Worm (Caenorhabditis elegans): ENCODE measurements around the gene F44D12.8.

F44D12.8 gene

DNA sequence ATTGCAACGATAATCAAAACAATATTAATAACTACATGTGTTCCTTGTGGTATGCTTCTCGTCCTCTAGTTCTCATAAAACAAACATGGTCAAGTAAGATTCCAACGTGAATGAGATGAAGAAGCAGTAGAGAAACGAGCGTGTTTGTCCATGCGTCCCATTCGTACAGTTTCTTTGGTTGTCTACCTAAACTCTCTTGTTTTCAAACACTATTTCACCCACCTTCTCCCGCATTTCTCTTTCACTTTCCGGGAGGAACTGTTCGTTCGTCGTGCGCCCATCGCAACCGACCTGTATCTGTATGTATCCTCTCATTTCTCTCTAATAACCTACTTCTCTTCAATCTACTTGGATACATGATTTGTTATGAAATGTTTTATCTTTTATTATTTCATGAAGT, 15.3 kb upstream of the F44D12.8 start:
- TF ChIP-seq lin-14 (GFP tag; optimal IDR thresholded peaks at IDR 0.05), result peak; percentile 78
- TF ChIP-seq nhr-12 (tag; optimal IDR thresholded peaks at IDR 0.05), result no peak
- no peak for TF ChIP-seq nhr-90 (tag; optimal IDR thresholded peaks at IDR 0.05; ENCODE audit: poor library complexity)
- TF ChIP-seq efl-1 (optimal IDR thresholded peaks at IDR 0.05), result peak in 1 of 2 experiments; percentile 4
- peak in 1 of 2 experiments; percentile 56 for TF ChIP-seq efl-1 (GFP tag; optimal IDR thresholded peaks at IDR 0.05 in 1 of 2)
- peak in 1 of 2 experiments; percentile 34 for TF ChIP-seq mdl-1 (tag; optimal IDR thresholded peaks at IDR 0.05)
- TF ChIP-seq snu-23 (GFP tag; optimal IDR thresholded peaks at IDR 0.05), result peak; percentile 33
- peak in 1 of 2 experiments; percentile 51 for TF ChIP-seq lsy-2 (tag; optimal IDR thresholded peaks at IDR 0.05)
- no peak for TF ChIP-seq isw-1 (GFP tag; IDR thresholded peaks at IDR 0.05)
- no peak for TF ChIP-seq ceh-90 (tag; optimal IDR thresholded peaks at IDR 0.05)
- no peak for TF ChIP-seq vab-15 (tag; optimal IDR thresholded peaks at IDR 0.05)
- TF ChIP-seq nhr-237 (tag; optimal IDR thresholded peaks at IDR 0.05), result no peak
- TF ChIP-seq blmp-1 (tag; optimal IDR thresholded peaks at IDR 0.05), result peak; percentile 99
- peak; percentile 23 for TF ChIP-seq skn-1 (tag; optimal IDR thresholded peaks at IDR 0.05)
- TF ChIP-seq nhr-20 (tag; optimal IDR thresholded peaks at IDR 0.05), result peak; percentile 5
- no peak for TF ChIP-seq tbx-2 (tag; optimal IDR thresholded peaks at IDR 0.05)
- peak in 1 of 2 experiments; percentile 10 for TF ChIP-seq lin-35 (GFP tag; optimal IDR thresholded peaks at IDR 0.05)
- TF ChIP-seq lin-39 (tag; optimal IDR thresholded peaks at IDR 0.05), result no peak
- peak in 2 of 6 experiments; percentile 32 to 67 for TF ChIP-seq elt-3 (tag; optimal IDR thresholded peaks at IDR 0.05)
- TF ChIP-seq nhr-71 (tag; optimal IDR thresholded peaks at IDR 0.05), result peak; percentile 5

DNA sequence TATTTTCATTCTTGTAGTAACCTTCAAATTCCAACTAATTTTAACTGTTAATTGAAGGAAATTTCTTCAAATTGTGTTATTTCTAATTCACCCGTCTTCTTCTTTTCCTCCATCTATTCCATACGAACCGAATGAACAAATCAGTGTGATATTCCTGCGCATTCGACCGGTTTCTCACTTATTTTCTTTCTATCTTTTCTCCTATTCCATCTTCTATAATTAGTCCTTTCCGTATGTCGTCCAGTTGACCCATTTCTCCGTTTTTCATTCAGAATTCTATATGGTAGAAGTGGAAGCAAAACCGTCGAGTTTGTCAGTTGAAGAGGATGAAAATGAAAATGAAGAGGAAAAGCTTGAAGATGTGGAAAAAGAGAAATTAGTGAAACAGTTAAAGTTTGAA, 13.6 kb upstream of the F44D12.8 start, which contains the start of gene magu-4:
TSS of gene magu-4 (plus strand) at position 218 of the 400 bp plus-strand sequence.
- no peak for TF ChIP-seq egl-13 (tag; optimal IDR thresholded peaks at IDR 0.05)
- peak; percentile 39 for TF ChIP-seq lin-14 (GFP tag; optimal IDR thresholded peaks at IDR 0.05)
- TF ChIP-seq nhr-76 (tag; optimal IDR thresholded peaks at IDR 0.05), result no peak
- TF ChIP-seq blmp-1 (tag; optimal IDR thresholded peaks at IDR 0.05), result peak; percentile 90

DNA sequence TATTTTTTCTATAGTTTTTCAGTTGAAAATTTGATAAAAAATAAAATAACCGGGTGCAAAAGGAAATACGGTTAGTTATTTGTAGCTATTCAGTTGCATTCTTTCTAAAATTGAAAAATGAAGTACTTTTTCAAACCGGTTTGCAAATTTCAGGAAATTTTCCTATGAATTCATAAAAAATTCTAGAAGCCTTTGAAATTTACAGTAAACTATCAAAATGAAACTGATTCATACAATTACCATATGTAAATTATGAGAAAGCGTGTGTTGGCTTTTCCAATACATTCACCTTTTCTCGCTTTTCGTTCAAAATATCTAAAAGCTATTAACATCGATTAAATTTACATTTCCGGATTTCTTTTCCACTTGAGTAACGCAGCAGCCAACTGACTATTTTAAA, 6.1 kb upstream of the F44D12.8 start, which contains the start of gene ent-7:
TSS of gene ent-7 (plus strand) at position 301 of the 400 bp plus-strand sequence.
- no peak for TF ChIP-seq swsn-7 (tag; optimal IDR thresholded peaks at IDR 0.05)
- no peak for TF ChIP-seq efl-1 (optimal IDR thresholded peaks at IDR 0.05)
- peak in 1 of 2 experiments; percentile 4 for TF ChIP-seq efl-1 (GFP tag; optimal IDR thresholded peaks at IDR 0.05 in 1 of 2)

DNA sequence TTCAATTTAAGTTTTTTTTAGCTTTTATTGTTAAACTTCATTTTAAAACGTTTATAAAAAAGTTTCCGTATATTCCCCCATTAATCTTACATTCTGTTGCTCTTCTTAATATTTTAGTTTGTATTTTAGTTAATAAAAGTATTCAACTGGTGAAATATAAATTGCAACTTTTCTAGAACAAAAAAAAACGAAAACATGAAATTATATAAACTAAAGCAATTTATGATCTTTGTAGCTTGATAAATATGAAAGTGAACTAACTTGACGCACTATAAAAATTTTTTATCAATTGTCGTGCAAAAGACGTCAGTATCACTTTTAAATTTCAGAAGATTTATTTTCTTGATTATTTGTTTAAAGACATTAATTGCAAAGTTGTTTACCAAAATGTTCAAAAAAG, 5.5 kb upstream of the F44D12.8 start, which contains the start of gene F44D12.2:
TSS of gene F44D12.2 (minus strand) at position 101 of the 400 bp plus-strand sequence.
- TF ChIP-seq dsc-1 (tag; optimal IDR thresholded peaks at IDR 0.05) (no peak), lin-39 (tag; optimal IDR thresholded peaks at IDR 0.05) (no peak), xbp-1 (tag; optimal IDR thresholded peaks at IDR 0.05) (no peak), pax-3 (tag; optimal IDR thresholded peaks at IDR 0.05) (no peak), lin-35 (GFP tag; optimal IDR thresholded peaks at IDR 0.05) (no peak), nhr-20 (tag; optimal IDR thresholded peaks at IDR 0.05) (no peak), pag-3 (tag; optimal IDR thresholded peaks at IDR 0.05; ENCODE audit: borderline replicate concordance, insufficient read depth) (no peak), pqm-1 (tag; optimal IDR thresholded peaks at IDR 0.05) (no peak), ceh-63 (GFP tag; optimal IDR thresholded peaks at IDR 0.05) (no peak), aly-2 (tag; optimal IDR thresholded peaks at IDR 0.05) (no peak), tbx-2 (tag; optimal IDR thresholded peaks at IDR 0.05) (no peak), C34B4.2 (tag; optimal IDR thresholded peaks at IDR 0.05) (no peak), fkh-4 (tag; optimal IDR thresholded peaks at IDR 0.05; ENCODE audit: borderline replicate concordance) (no peak)

DNA sequence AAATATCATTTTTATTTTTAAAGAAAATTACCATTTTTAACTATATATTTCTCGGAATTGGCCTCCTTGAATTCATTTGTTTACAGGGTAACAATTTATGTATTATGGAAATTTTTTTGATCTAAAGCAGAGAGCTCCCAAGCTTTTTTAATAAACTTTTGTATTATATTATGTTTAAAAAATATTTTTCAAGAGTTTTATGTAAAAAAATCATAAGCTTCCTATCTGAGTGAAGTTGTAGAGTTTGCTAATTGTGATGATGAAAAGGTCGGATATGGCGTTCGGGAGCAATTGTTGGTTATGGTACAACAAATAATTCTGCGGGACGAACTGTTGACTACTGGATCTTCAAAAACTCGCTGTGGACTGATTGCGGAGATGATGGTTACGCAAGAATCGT, 1.8 kb upstream of the F44D12.8 start, which contains the start of gene F44D12.19:
TSS of gene F44D12.19 (plus strand) at position 301 of the 400 bp plus-strand sequence.
- no peak for TF ChIP-seq nhr-76 (tag; optimal IDR thresholded peaks at IDR 0.05)
- TF ChIP-seq fkh-4 (tag; optimal IDR thresholded peaks at IDR 0.05; ENCODE audit: borderline replicate concordance), result no peak
- no peak for TF ChIP-seq egl-13 (tag; optimal IDR thresholded peaks at IDR 0.05)
- no peak for TF ChIP-seq ztf-4 (tag; optimal IDR thresholded peaks at IDR 0.05)
- TF ChIP-seq fkh-8 (tag; optimal IDR thresholded peaks at IDR 0.05), result no peak
- no peak for TF ChIP-seq lsy-2 (tag; optimal IDR thresholded peaks at IDR 0.05)
- TF ChIP-seq skn-1 (tag; optimal IDR thresholded peaks at IDR 0.05), result no peak
- no peak for TF ChIP-seq nhr-12 (tag; optimal IDR thresholded peaks at IDR 0.05)
- no peak for TF ChIP-seq tlp-1 (tag; optimal IDR thresholded peaks at IDR 0.05)
- no peak for TF ChIP-seq efl-3 (GFP tag; optimal IDR thresholded peaks at IDR 0.05)
- no peak for TF ChIP-seq nhr-47 (tag; optimal IDR thresholded peaks at IDR 0.05)
